Worm (Caenorhabditis elegans): ENCODE data around the gene srsx-26.

srsx-26 gene

ce11 chrV:10179235-10179634 lies 30.8 kb downstream of the srsx-26 start, which contains the start of gene cul-5:
cul-5 (plus strand) TSS chrV:10179535.
- TF ChIP-seq elt-2 (tag; optimal IDR thresholded peaks at IDR 0.05): peak; percentile 41
- no peak for TF ChIP-seq snu-23 (GFP tag; optimal IDR thresholded peaks at IDR 0.05)

ce11 chrV:10182984-10183383 lies 34.5 kb downstream of the srsx-26 start, which contains the start of gene ZK856.4:
ZK856.4 (plus strand) TSS chrV:10183284.
- TF ChIP-seq elt-3 (tag; optimal IDR thresholded peaks at IDR 0.05): no peak
- no peak for TF ChIP-seq C04F5.9 (tag; optimal IDR thresholded peaks at IDR 0.05)
- no peak for TF ChIP-seq snpc-4 (tag; optimal IDR thresholded peaks at IDR 0.05)
- no peak for TF ChIP-seq blmp-1 (tag; optimal IDR thresholded peaks at IDR 0.05)
- no peak for TF ChIP-seq ces-1 (GFP tag; optimal IDR thresholded peaks at IDR 0.05)
- no peak for TF ChIP-seq mef-2 (tag; optimal IDR thresholded peaks at IDR 0.05)
- TF ChIP-seq aha-1 (tag; optimal IDR thresholded peaks at IDR 0.05): no peak
- TF ChIP-seq dsc-1 (tag; optimal IDR thresholded peaks at IDR 0.05): no peak
- no peak for TF ChIP-seq egl-27 (tag; optimal IDR thresholded peaks at IDR 0.05)
- no peak for TF ChIP-seq fkh-10 (GFP tag; optimal IDR thresholded peaks at IDR 0.05)

ce11 chrV:10183810-10184209 lies 35.4 kb downstream of the srsx-26 start:
- TF ChIP-seq tlp-1 (tag; optimal IDR thresholded peaks at IDR 0.05) (no peak), pax-3 (tag; optimal IDR thresholded peaks at IDR 0.05) (no peak)

- TF ChIP-seq ceh-88 (GFP tag; IDR thresholded peaks at IDR 0.05) (no peak), unc-62 (GFP tag; optimal IDR thresholded peaks at IDR 0.05) (no peak), snpc-4 (tag; optimal IDR thresholded peaks at IDR 0.05) (no peak), xbp-1 (tag; optimal IDR thresholded peaks at IDR 0.05) (no peak), grh-1 (GFP tag; IDR thresholded peaks at IDR 0.05) (no peak), aly-2 (tag; optimal IDR thresholded peaks at IDR 0.05) (no peak), fkh-8 (tag; optimal IDR thresholded peaks at IDR 0.05) (no peak), lin-39 (tag; optimal IDR thresholded peaks at IDR 0.05) (no peak), mdl-1 (tag; optimal IDR thresholded peaks at IDR 0.05) (no peak)
Observed at ce11 chrV:10185719-10186118, 37.3 kb downstream of the srsx-26 start, which contains the start of gene ZK856.18. ZK856.18 (minus strand) TSS chrV:10186007.

- TF ChIP-seq Y116A8C.19 (tag; optimal IDR thresholded peaks at IDR 0.05; ENCODE audit: borderline replicate concordance) (no peak), nhr-71 (tag; optimal IDR thresholded peaks at IDR 0.05) (peak; percentile 22), nhr-12 (tag; optimal IDR thresholded peaks at IDR 0.05) (no peak), ceh-82 (tag; optimal IDR thresholded peaks at IDR 0.05) (no peak), snpc-4 (tag; optimal IDR thresholded peaks at IDR 0.05) (no peak), elt-2 (tag; optimal IDR thresholded peaks at IDR 0.05) (peak; percentile 90), rnt-1 (tag; optimal IDR thresholded peaks at IDR 0.05) (no peak), xbp-1 (tag; optimal IDR thresholded peaks at IDR 0.05) (no peak), egl-27 (tag; optimal IDR thresholded peaks at IDR 0.05) (no peak), pqm-1 (tag; optimal IDR thresholded peaks at IDR 0.05) (no peak), grh-1 (GFP tag; IDR thresholded peaks at IDR 0.05) (no peak), lin-35 (GFP tag; optimal IDR thresholded peaks at IDR 0.05) (peak in 1 of 2 experiments; percentile 37), unc-86 (tag; optimal IDR thresholded peaks at IDR 0.05) (no peak), alr-1 (tag; optimal IDR thresholded peaks at IDR 0.05; ENCODE audit: borderline replicate concordance) (no peak), dsc-1 (tag; optimal IDR thresholded peaks at IDR 0.05) (no peak), efl-1 (optimal IDR thresholded peaks at IDR 0.05) (no peak), efl-1 (GFP tag; optimal IDR thresholded peaks at IDR 0.05 in 1 of 2) (peak in 1 of 2 experiments; percentile 66), dpl-1 (GFP tag; optimal IDR thresholded peaks at IDR 0.05) (no peak), fos-1 (tag; optimal IDR thresholded peaks at IDR 0.05) (no peak), nhr-85 (tag) (peak; percentile 58), sup-37 (GFP tag; optimal IDR thresholded peaks at IDR 0.05) (no peak)
Observed at ce11 chrV:10190081-10190556, 41.7 kb downstream of the srsx-26 start, which contains the start of gene ZK856.5. ZK856.5 (minus strand) TSS chrV:10190131.
